Worm (Caenorhabditis elegans): ENCODE results near the gene akt-1.

akt-1 gene

ce11 chrV:10212627-10213026 is 36.1 kb upstream of the akt-1 start, which contains the start of gene hpo-40 (continued):
- no peak for TF ChIP-seq mes-2 (tag; optimal IDR thresholded peaks at IDR 0.05; ENCODE audit: poor library complexity, severe bottlenecking)
- TF ChIP-seq F44E2.7 (GFP tag; IDR thresholded peaks at IDR 0.05): no peak
- no peak for TF ChIP-seq fos-1 (tag; optimal IDR thresholded peaks at IDR 0.05)
- no peak for TF ChIP-seq nhr-6 (tag; optimal IDR thresholded peaks at IDR 0.05)
- TF ChIP-seq nhr-111 (GFP tag; optimal IDR thresholded peaks at IDR 0.05): no peak
- TF ChIP-seq php-3 (GFP tag; IDR thresholded peaks at IDR 0.05): no peak

DNA sequence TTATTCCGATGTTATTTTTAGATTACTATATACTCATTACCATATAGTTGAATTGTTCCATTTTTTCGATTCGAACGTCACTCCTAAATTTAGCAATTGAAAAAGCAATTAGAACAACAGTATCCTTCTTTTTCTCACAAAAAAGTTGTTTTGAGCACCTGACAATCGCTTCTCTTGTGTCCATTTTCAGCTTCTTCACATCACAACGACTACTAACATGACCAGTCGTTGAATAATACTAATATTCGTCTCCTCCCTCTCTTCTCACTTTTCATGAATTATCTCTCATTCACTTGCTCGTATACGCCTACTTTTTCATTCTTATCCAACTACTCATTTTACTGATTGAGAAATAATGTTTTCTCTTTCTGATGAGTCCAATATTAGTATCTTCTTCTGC is 32.0 kb upstream of the akt-1 start, which contains the start of gene ZK856.14:
Gene ZK856.14, plus strand, starts transcription at position 301 of the 400 bp plus-strand sequence.
- TF ChIP-seq arid-1 (GFP tag; conservative IDR thresholded peaks at IDR 0.05) (no peak), nhr-41 (GFP tag; IDR thresholded peaks at IDR 0.05) (no peak), zag-1 (tag; optimal IDR thresholded peaks at IDR 0.05) (no peak), tag-97 (GFP tag; IDR thresholded peaks at IDR 0.05) (no peak), aha-1 (tag) (no peak), skn-1 (tag; optimal IDR thresholded peaks at IDR 0.05) (no peak), dmd-6 (GFP tag; IDR thresholded peaks at IDR 0.05) (no peak), lin-1 (GFP tag; IDR thresholded peaks at IDR 0.05) (no peak)

ce11 chrV:10220605-10221004 is 28.1 kb upstream of the akt-1 start, which contains the start of gene C12D8.13:
TSS of gene C12D8.13 (minus strand) at chrV:10220705.
- TF ChIP-seq sdz-12 (GFP tag; optimal IDR thresholded peaks at IDR 0.05) (no peak), mep-1 (tag; optimal IDR thresholded peaks at IDR 0.05) (no peak), dmd-6 (GFP tag; IDR thresholded peaks at IDR 0.05) (no peak), zip-2 (tag; optimal IDR thresholded peaks at IDR 0.05) (no peak), nhr-10 (tag; optimal IDR thresholded peaks at IDR 0.05) (no peak), nhr-76 (tag; optimal IDR thresholded peaks at IDR 0.05) (no peak), ceh-20 (GFP tag; IDR thresholded peaks at IDR 0.05) (no peak), hlh-11 (tag; optimal IDR thresholded peaks at IDR 0.05) (no peak), zip-11 (GFP tag; IDR thresholded peaks at IDR 0.05) (no peak), ztf-11 (tag; optimal IDR thresholded peaks at IDR 0.05) (no peak), saeg-2 (GFP tag; IDR thresholded peaks at IDR 0.05) (no peak), nhr-48 (tag; optimal IDR thresholded peaks at IDR 0.05) (no peak), dmd-8 (GFP tag; IDR thresholded peaks at IDR 0.05) (no peak), rbr-2 (tag; optimal IDR thresholded peaks at IDR 0.05) (no peak), dve-1 (tag; optimal IDR thresholded peaks at IDR 0.05; ENCODE audit: insufficient read depth) (no peak), ZK546.5 (tag; optimal IDR thresholded peaks at IDR 0.05) (no peak)

ce11 chrV:10221317-10221716 is 27.4 kb upstream of the akt-1 start, which contains the start of the genes fipr-5 and fipr-9:
TSS of gene fipr-5 (minus strand) at chrV:10221417.
TSS of gene fipr-9 (plus strand) at chrV:10221662.
- no peak for TF ChIP-seq saeg-2 (GFP tag; IDR thresholded peaks at IDR 0.05)
- TF ChIP-seq mes-2 (tag; optimal IDR thresholded peaks at IDR 0.05; ENCODE audit: poor library complexity, severe bottlenecking): no peak
- no peak for TF ChIP-seq unc-62 (GFP tag; optimal IDR thresholded peaks at IDR 0.05 in 1 of 2)
- TF ChIP-seq unc-62 (tag; optimal IDR thresholded peaks at IDR 0.05): no peak
- no peak for TF ChIP-seq spr-3 (GFP tag; optimal IDR thresholded peaks at IDR 0.05)
- TF ChIP-seq lim-7 (GFP tag; IDR thresholded peaks at IDR 0.05): no peak
- no peak for TF ChIP-seq ceh-82 (tag; optimal IDR thresholded peaks at IDR 0.05)

ce11 chrV:10222007-10222406 is 26.7 kb upstream of the akt-1 start, which contains the start of gene C12D8.20:
TSS of gene C12D8.20 (plus strand) at chrV:10222307.
- TF ChIP-seq nhr-76 (tag; optimal IDR thresholded peaks at IDR 0.05): no peak
- no peak for TF ChIP-seq dmd-9 (GFP tag; IDR thresholded peaks at IDR 0.05)
- TF ChIP-seq saeg-2 (GFP tag; IDR thresholded peaks at IDR 0.05): no peak

Measured in whole organism, L4 larva.